Worm (Caenorhabditis elegans) whole organism, late embryonic: ENCODE measurements around the gene T10B10.8.
A peak's percentile ranks its signal among the peaks of the same experiment; 100 is the strongest.

Source experiments
- C08G9.2 ChIP-seq: sonication (generic microtip); optimal IDR thresholded peaks from 2 replicates; lab custom pipeline; 2016; ENCODE audit warnings: mild to moderate bottlenecking, missing genetic modification characterization, moderate library complexity, missing compliant biosample characterization
- C38D4.7 ChIP-seq: fragments of 200-800 bp; sonication (Bioruptor generic); optimal IDR thresholded peaks from 2 replicates; lab custom pipeline; 2018; ENCODE audit warnings: mild to moderate bottlenecking, missing genetic modification characterization, moderate library complexity, missing compliant biosample characterization
- F13H6.1 ChIP-seq: sonication (generic microtip); optimal IDR thresholded peaks from 2 replicates; lab custom pipeline; 2016; ENCODE audit warnings: missing genetic modification characterization, missing compliant biosample characterization
- K09A11.1 ChIP-seq: sonication (generic microtip); optimal IDR thresholded peaks from 2 replicates; lab custom pipeline; 2017; ENCODE audit warnings: antibody characterized with exemption, mild to moderate bottlenecking, missing genetic modification characterization, missing compliant biosample characterization; ENCODE audit not compliant: insufficient read depth
- Y22D7AL.16 ChIP-seq: sonication (generic microtip); optimal IDR thresholded peaks from 2 replicates; lab custom pipeline; 2016; ENCODE audit warnings: missing genetic modification characterization, missing compliant biosample characterization
- ceh-14 ChIP-seq: sonication (generic microtip); optimal IDR thresholded peaks from 2 replicates; lab custom pipeline; 2016; ENCODE audit warnings: missing genotype, missing genetic modification characterization, missing compliant biosample characterization
- ceh-18 ChIP-seq: sonication (generic microtip); optimal IDR thresholded peaks from 2 replicates; lab custom pipeline; 2016; ENCODE audit warnings: missing genetic modification characterization, missing compliant biosample characterization
- ceh-19 ChIP-seq: fragments of 200-800 bp; sonication (Bioruptor generic); optimal IDR thresholded peaks from 2 replicates; lab custom pipeline; 2018; ENCODE audit warnings: mild to moderate bottlenecking, missing genetic modification characterization, missing compliant biosample characterization
- ceh-22 ChIP-seq: sonication (generic microtip); optimal IDR thresholded peaks from 2 replicates; lab custom pipeline; 2017; ENCODE audit warnings: missing biosample characterization, missing genetic modification characterization
- ceh-30 ChIP-seq: fragments of 150-350 bp; optimal IDR thresholded peaks from 2 replicates; lab custom pipeline; 2014; ENCODE audit warnings: missing biosample characterization, missing genetic modification characterization
- ceh-34 ChIP-seq: sonication (generic microtip); optimal IDR thresholded peaks from 2 replicates; lab custom pipeline; 2016; ENCODE audit warnings: mild to moderate bottlenecking, missing genetic modification characterization, missing compliant biosample characterization
- ceh-6 ChIP-seq: fragments of 200-800 bp; sonication (Bioruptor generic); optimal IDR thresholded peaks from 2 replicates; lab custom pipeline; 2018; ENCODE audit warnings: mild to moderate bottlenecking, missing genetic modification characterization, missing compliant biosample characterization
- che-1 ChIP-seq: sonication (generic microtip); optimal IDR thresholded peaks from 2 replicates; lab custom pipeline; 2016; ENCODE audit warnings: mild to moderate bottlenecking, missing genetic modification characterization, missing compliant biosample characterization
- dve-1 ChIP-seq: sonication (generic microtip); optimal IDR thresholded peaks from 2 replicates; lab custom pipeline; 2017; ENCODE audit warnings: antibody characterized with exemption, mild to moderate bottlenecking, missing genetic modification characterization, missing compliant biosample characterization
- elt-2 ChIP-seq: sonication (generic microtip); optimal IDR thresholded peaks from 2 replicates; lab custom pipeline; 2016; ENCODE audit warnings: missing genetic modification reagents, missing genetic modification characterization, missing compliant biosample characterization
- ets-4 ChIP-seq: sonication (generic microtip); optimal IDR thresholded peaks from 2 replicates; lab custom pipeline; 2016; ENCODE audit warnings: missing genetic modification characterization, missing compliant biosample characterization
- fax-1 ChIP-seq: sonication (generic microtip); optimal IDR thresholded peaks from 2 replicates; lab custom pipeline; 2016; ENCODE audit warnings: missing genotype, missing genetic modification characterization, missing compliant biosample characterization
- fkh-10 ChIP-seq: fragments of 150-350 bp; optimal IDR thresholded peaks from 2 replicates; lab custom pipeline; 2014; ENCODE audit warnings: missing biosample characterization, missing genetic modification reagents, missing genetic modification characterization
- gmeb-2 ChIP-seq: sonication (generic microtip); optimal IDR thresholded peaks from 2 replicates; lab custom pipeline; 2016; ENCODE audit warnings: missing genetic modification characterization, inconsistent platforms, missing compliant biosample characterization
- hlh-15 ChIP-seq: sonication (generic microtip); optimal IDR thresholded peaks from 2 replicates; lab custom pipeline; 2016; ENCODE audit warnings: missing genetic modification characterization, missing compliant biosample characterization
- hlh-30 ChIP-seq: sonication (generic microtip); optimal IDR thresholded peaks from 2 replicates; lab custom pipeline; 2017; ENCODE audit warnings: antibody characterized with exemption, missing genetic modification characterization, missing compliant biosample characterization; ENCODE audit not compliant: insufficient read depth
- lim-6 ChIP-seq: sonication (generic microtip); optimal IDR thresholded peaks from 2 replicates; lab custom pipeline; 2016; ENCODE audit warnings: missing genetic modification characterization, missing compliant biosample characterization
- lin-11 ChIP-seq: fragments of 200-800 bp; sonication (Bioruptor generic); optimal IDR thresholded peaks from 2 replicates; lab custom pipeline; 2018; ENCODE audit warnings: mild to moderate bottlenecking, missing genetic modification characterization, missing compliant biosample characterization
- mec-3 ChIP-seq: sonication (generic microtip); optimal IDR thresholded peaks from 2 replicates; lab custom pipeline; 2016; ENCODE audit warnings: borderline replicate concordance, missing genetic modification characterization, missing compliant biosample characterization
- nfya-1 ChIP-seq: sonication (generic microtip); optimal IDR thresholded peaks from 2 replicates; lab custom pipeline; 2017; ENCODE audit warnings: missing genetic modification characterization, mild to moderate bottlenecking, missing compliant biosample characterization, antibody characterized with exemption, moderate library complexity
- nhr-232 ChIP-seq: sonication (generic microtip); optimal IDR thresholded peaks from 2 replicates; lab custom pipeline; 2016; ENCODE audit warnings: missing genetic modification characterization, missing compliant biosample characterization
- pqm-1 ChIP-seq: sonication (generic microtip); optimal IDR thresholded peaks from 2 replicates; lab custom pipeline; 2016; ENCODE audit warnings: missing genetic modification characterization, missing compliant biosample characterization
- pros-1 ChIP-seq: fragments of 150-350 bp; optimal IDR thresholded peaks from 2 replicates; lab custom pipeline; 2014; ENCODE audit warnings: missing biosample characterization, missing genetic modification reagents, missing genetic modification characterization
- rnt-1 ChIP-seq: sonication (generic microtip); optimal IDR thresholded peaks from 2 replicates; lab custom pipeline; 2016; ENCODE audit warnings: missing genetic modification characterization, missing compliant biosample characterization
- sdc-2 ChIP-seq: sonication (generic microtip); optimal IDR thresholded peaks from 2 replicates; lab custom pipeline; 2016; ENCODE audit warnings: missing genotype, missing genetic modification characterization, missing compliant biosample characterization
- sox-4 ChIP-seq: sonication (generic microtip); optimal IDR thresholded peaks from 2 replicates; lab custom pipeline; 2017; ENCODE audit warnings: mild to moderate bottlenecking, missing genetic modification characterization, inconsistent platforms, missing compliant biosample characterization
- tbx-2 ChIP-seq: sonication (generic microtip); optimal IDR thresholded peaks from 2 replicates; lab custom pipeline; 2016; ENCODE audit warnings: missing genetic modification characterization, missing compliant biosample characterization
- unc-3 ChIP-seq, 2 experiments: fragments of 200-800 bp in 1 of 2; sonication (Bioruptor generic) in 1 of 2; sonication (generic microtip) in 1 of 2; conservative IDR thresholded peaks in 1 of 2; optimal IDR thresholded peaks in 1 of 2; 2 replicates each; pipeline versions ENCODE4 v1.3.6 to Lab custom; 2016 to 2022; ENCODE audit warnings: missing compliant biosample characterization in 2 of 2, missing genetic modification characterization in 2 of 2, missing genetic modification reagents in 1 of 2
- unc-42 ChIP-seq: sonication (generic microtip); optimal IDR thresholded peaks from 2 replicates; lab custom pipeline; 2016; ENCODE audit warnings: missing genotype, missing genetic modification characterization, missing compliant biosample characterization
- unc-86 ChIP-seq: sonication (generic microtip); optimal IDR thresholded peaks from 2 replicates; lab custom pipeline; 2016; ENCODE audit warnings: missing genetic modification characterization, missing compliant biosample characterization
- zip-5 ChIP-seq: sonication (generic microtip); optimal IDR thresholded peaks from 2 replicates; lab custom pipeline; 2016; ENCODE audit warnings: missing genetic modification characterization, missing compliant biosample characterization

The T10B10.8 gene

DNA sequence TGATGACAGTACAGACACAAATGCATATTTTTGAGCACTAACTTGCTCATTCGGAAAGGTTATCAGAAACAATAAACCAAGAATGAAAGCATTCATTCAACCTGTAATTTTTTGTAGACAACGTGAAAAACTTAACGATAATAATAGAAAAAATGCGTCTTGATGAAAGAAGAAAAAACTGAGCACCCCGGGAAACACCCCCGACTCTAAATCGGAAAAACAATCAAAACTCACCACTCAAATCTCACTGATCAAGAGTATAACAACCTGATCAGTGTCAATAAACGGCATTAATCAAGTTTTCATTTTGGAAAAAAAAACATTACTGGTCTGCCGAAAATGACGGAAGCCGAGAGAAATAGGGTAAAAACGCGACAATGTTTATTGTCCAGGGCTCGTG, at the start of gene T10B10.8:
T10B10.8 (minus strand) TSS at position 101 of the 400 bp plus-strand sequence.
- TF ChIP-seq pros-1 (tag; lab: Kevin White, UChicago), result no peak
- TF ChIP-seq hlh-15 (tag; lab: Kevin White, UChicago), result no peak

DNA sequence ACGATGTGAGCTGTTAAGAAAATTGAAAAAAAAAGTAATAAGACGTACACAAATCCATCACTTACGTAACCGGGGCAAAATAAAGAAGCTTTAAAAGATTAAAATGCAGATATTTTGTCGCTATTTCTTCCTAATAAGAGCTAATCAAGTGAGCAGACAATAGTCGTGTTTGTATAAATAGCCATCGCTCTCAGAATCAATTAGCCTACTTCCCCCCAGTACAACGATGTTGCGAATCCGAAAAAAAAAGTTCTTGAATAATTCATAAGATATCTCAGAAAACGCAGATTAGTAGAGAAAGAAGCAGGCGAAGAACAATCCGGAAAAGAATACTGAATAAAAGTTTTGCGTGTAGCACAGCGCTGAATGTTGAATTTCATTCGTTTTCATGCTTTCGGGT, 49.2 kb upstream of the T10B10.8 start:
- TF ChIP-seq mec-3 (no peak), C08G9.2 (no peak), ceh-18 (tag; lab: Kevin White, UChicago) (no peak), elt-2 (tag; lab: Kevin White, UChicago) (no peak), dve-1 (tag; lab: Kevin White, UChicago) (no peak)

DNA sequence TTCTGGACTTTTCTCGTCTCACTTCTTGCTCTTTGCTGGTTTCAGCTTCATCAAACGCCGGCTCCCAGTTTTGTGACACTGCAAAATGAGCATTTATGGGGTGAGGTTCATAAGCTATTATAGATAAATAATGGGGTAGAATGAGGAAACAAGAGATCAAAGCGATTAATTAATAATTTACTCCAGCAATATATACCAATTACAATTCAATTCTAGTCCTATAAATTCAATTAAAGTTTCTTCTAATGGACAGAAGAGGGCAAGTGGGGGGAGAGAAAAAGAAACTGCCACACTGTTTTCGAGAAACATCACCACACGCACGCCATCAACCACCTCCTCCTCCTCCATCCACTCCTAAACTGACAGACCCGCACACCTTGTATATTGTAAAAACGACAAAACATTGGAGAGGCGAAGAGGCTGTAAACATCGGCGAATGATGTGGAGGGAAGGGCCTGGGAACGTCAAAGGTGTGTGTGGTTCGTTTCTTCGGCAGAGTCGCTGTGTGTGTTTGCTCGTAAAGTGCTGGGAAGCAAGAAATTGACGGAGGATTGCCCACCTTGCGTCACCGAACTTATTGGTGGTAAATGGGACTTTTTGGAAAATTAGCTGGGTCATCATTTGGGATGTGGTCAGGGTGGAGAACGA, 47.3 kb upstream of the T10B10.8 start, which contains the start of the genes H03A11.13 and famk-1:
H03A11.13 (minus strand) TSS at position 51 of the 648 bp plus-strand sequence.
famk-1 (minus strand) TSS at position 78 of the 648 bp plus-strand sequence.
- TF ChIP-seq sdc-2 (tag; lab: Kevin White, UChicago), result no peak
- no peak for TF ChIP-seq tbx-2
- TF ChIP-seq dve-1 (tag; lab: Kevin White, UChicago), result no peak
- TF ChIP-seq sox-4 (tag; lab: Kevin White, UChicago), result no peak
- no peak for TF ChIP-seq ceh-14 (tag; lab: Kevin White, UChicago)
- TF ChIP-seq nhr-232 (tag; lab: Kevin White, UChicago), result no peak
- TF ChIP-seq fkh-10, result no peak

DNA sequence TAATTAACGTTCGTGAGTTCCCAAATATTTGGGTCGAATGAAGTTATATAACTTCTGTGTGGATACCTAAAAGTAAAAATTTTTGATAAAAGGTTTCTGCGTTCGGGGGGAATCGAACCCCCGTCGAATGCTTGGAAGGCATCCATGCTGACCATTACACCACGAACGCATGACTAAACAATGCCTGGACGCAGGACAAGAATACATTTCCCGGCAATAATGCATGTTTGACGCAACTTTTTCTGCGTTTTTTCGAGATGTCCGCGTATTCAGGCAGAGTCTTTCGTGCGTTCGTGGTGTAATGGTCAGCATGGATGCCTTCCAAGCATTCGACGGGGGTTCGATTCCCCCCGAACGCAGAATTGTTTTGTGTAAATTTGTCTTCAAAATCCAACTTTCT, 34.7 kb upstream of the T10B10.8 start:
- peak; percentile 17 for TF ChIP-seq elt-2 (tag; lab: Kevin White, UChicago)
- TF ChIP-seq K09A11.1 (tag; lab: Kevin White, UChicago), result no peak
- TF ChIP-seq ceh-6 (GFP tag; lab: Kevin White, UChicago), result peak; percentile 20
- TF ChIP-seq ets-4 (tag; lab: Kevin White, UChicago), result no peak
- no peak for TF ChIP-seq ceh-19 (GFP tag; lab: Kevin White, UChicago)
- peak; percentile 14 for TF ChIP-seq gmeb-2 (tag; lab: Kevin White, UChicago)
- TF ChIP-seq ceh-30, result no peak
- TF ChIP-seq Y22D7AL.16 (tag; lab: Kevin White, UChicago), result no peak
- TF ChIP-seq C38D4.7, result no peak
- no peak for TF ChIP-seq ceh-14 (tag; lab: Kevin White, UChicago)
- TF ChIP-seq dve-1 (tag; lab: Kevin White, UChicago), result no peak
- no peak for TF ChIP-seq hlh-15 (tag; lab: Kevin White, UChicago)
- no peak for TF ChIP-seq zip-5
- TF ChIP-seq, all 69 proteins: peak for 3

DNA sequence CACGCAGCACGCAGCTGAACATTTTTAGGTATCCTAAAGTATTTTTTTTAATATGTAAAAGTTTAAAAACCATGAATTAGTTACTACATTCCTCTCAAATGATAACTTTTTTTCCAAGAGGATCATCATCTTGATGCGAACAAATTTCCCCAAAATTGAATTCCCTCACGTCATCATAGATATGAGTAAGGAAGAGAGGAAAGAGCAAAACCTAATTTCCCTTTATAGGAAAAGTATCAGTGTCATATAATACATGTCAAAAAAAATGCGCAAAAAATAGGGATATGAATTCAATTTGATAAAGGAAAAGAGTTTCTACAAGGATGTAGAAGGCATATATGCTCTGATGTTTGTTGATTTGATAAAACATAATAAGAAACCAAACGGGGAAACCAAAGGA, 34.1 kb upstream of the T10B10.8 start:
- no peak for TF ChIP-seq ceh-19 (GFP tag; lab: Kevin White, UChicago)
- peak; percentile 63 for TF ChIP-seq unc-42 (tag; lab: Kevin White, UChicago)
- TF ChIP-seq, all 69 proteins: peak for 1

DNA sequence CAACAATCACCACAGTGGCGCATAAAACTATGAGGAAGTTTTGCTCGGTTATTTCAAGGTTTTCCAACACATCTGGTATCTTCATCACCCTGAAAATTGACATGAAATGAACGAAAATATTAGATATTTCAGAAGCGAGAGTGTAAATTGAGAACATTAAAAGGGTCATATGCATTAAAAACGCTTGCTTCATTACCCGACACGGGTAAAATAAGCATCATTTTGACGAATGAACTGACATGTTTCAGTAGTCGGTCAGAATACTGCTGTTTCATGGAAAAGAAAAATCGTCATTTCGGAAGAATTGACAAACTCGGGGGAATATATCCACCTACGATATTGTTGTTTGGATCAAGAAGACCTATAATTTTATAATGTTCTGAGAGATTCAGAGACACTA, 33.0 kb upstream of the T10B10.8 start, which contains the start of gene snt-7:
snt-7 (minus strand) TSS at position 101 of the 400 bp plus-strand sequence.
- TF ChIP-seq Y22D7AL.16 (tag; lab: Kevin White, UChicago) (no peak), ceh-22 (tag; lab: Kevin White, UChicago) (no peak), elt-2 (tag; lab: Kevin White, UChicago) (no peak), hlh-15 (tag; lab: Kevin White, UChicago) (no peak), F13H6.1 (tag; lab: Kevin White, UChicago) (no peak), lim-6 (no peak), ceh-19 (GFP tag; lab: Kevin White, UChicago) (no peak), pqm-1 (tag; lab: Kevin White, UChicago) (no peak), fax-1 (tag; lab: Kevin White, UChicago) (no peak), unc-3 (GFP tag; conservative IDR thresholded peaks at IDR 0.05; lab: Robert Waterston, UW) (no peak), unc-3 (tag; optimal IDR thresholded peaks at IDR 0.05; lab: Kevin White, UChicago) (no peak), lin-11 (tag; lab: Kevin White, UChicago) (no peak), ceh-18 (tag; lab: Kevin White, UChicago) (no peak), rnt-1 (tag; lab: Kevin White, UChicago) (no peak), hlh-30 (tag; lab: Kevin White, UChicago) (no peak), ceh-34 (tag; lab: Kevin White, UChicago) (no peak), nhr-232 (tag; lab: Kevin White, UChicago) (no peak), unc-86 (no peak), che-1 (no peak), dve-1 (tag; lab: Kevin White, UChicago) (no peak), nfya-1 (tag; lab: Kevin White, UChicago) (no peak)
